Fruit fly (Drosophila melanogaster) whole organism, embryonic: ENCODE measurements around the gene CG43658.

ENCODE experiments used
- Awh ChIP-seq: fragments of 200-800 bp; sonication (Bioruptor generic); IDR thresholded peaks from 2 replicates; pipeline ENCODE4, ENCODE4 v1.3.6; 2022; ENCODE audit warnings: missing biosample characterization, missing genetic modification characterization
- CG1024 ChIP-seq: fragments of 200-800 bp; sonication (Bioruptor generic); IDR thresholded peaks from 2 replicates; pipeline ENCODE4 v1.3.6; 2022; ENCODE audit warnings: missing biosample characterization, missing genetic modification characterization
- CG10321 ChIP-seq: fragments of 200-800 bp; sonication (Bioruptor generic); IDR thresholded peaks from 2 replicates; pipeline ENCODE4 v1.3.6; 2022; ENCODE audit warnings: missing biosample characterization, missing genetic modification characterization
- CG10462 ChIP-seq: fragments of 200-800 bp; sonication (Bioruptor generic); optimal IDR thresholded peaks from 2 replicates; lab custom pipeline; 2016; ENCODE audit warnings: missing biosample characterization, missing genetic modification characterization
- CG12391 ChIP-seq: fragments of 200-800 bp; sonication (Bioruptor generic); optimal IDR thresholded peaks from 3 replicates; lab custom pipeline; 2018; ENCODE audit warnings: missing biosample characterization, mild to moderate bottlenecking, missing genetic modification characterization, moderate library complexity
- CG12942 ChIP-seq: fragments of 200-800 bp; sonication (Bioruptor generic); optimal IDR thresholded peaks from 3 replicates; lab custom pipeline; 2016; ENCODE audit warnings: missing biosample characterization, missing genetic modification characterization
- CG14710 ChIP-seq: fragments of 200-800 bp; sonication (Bioruptor generic); optimal IDR thresholded peaks from 3 replicates; lab custom pipeline; 2019; ENCODE audit warnings: missing biosample characterization, mild to moderate bottlenecking, missing genetic modification characterization, moderate library complexity
- CG15601 ChIP-seq: fragments of 200-800 bp; sonication (Bioruptor generic); optimal IDR thresholded peaks from 3 replicates; lab custom pipeline; 2019; ENCODE audit warnings: missing biosample characterization, mild to moderate bottlenecking, missing genetic modification characterization, moderate library complexity
- CG17359 ChIP-seq: fragments of 200-800 bp; sonication (Bioruptor generic); optimal IDR thresholded peaks from 3 replicates; lab custom pipeline; 2018; ENCODE audit warnings: missing biosample characterization, mild to moderate bottlenecking, missing genetic modification characterization, moderate library complexity
- CG17385 ChIP-seq: fragments of 200-800 bp; sonication (Bioruptor generic); optimal IDR thresholded peaks from 3 replicates; lab custom pipeline; 2018; ENCODE audit warnings: missing biosample characterization, mild to moderate bottlenecking, missing genetic modification characterization
- CG1832 ChIP-seq: fragments of 200-800 bp; sonication (Bioruptor generic); optimal IDR thresholded peaks from 2 replicates; lab custom pipeline; 2017; ENCODE audit warnings: missing biosample characterization, mild to moderate bottlenecking, missing genetic modification characterization, inconsistent platforms
- CG18599 ChIP-seq: fragments of 200-800 bp; sonication (Bioruptor generic); optimal IDR thresholded peaks from 3 replicates; lab custom pipeline; 2017; ENCODE audit warnings: missing biosample characterization, missing genetic modification characterization, mild to moderate bottlenecking, moderate library complexity, missing genetic modification reagents
- CG18619 ChIP-seq: fragments of 200-800 bp; sonication (Bioruptor generic); optimal IDR thresholded peaks from 3 replicates; lab custom pipeline; 2017; ENCODE audit warnings: missing biosample characterization, mild to moderate bottlenecking, missing genetic modification characterization
- CG3065 ChIP-seq: fragments of 200-800 bp; sonication (Bioruptor generic); optimal IDR thresholded peaks from 2 replicates; lab custom pipeline; 2016; ENCODE audit warnings: missing biosample characterization, missing genetic modification characterization
- CG31388 ChIP-seq: fragments of 200-800 bp; sonication (Bioruptor generic); optimal IDR thresholded peaks from 2 replicates; lab custom pipeline; 2016; ENCODE audit warnings: missing biosample characterization, missing genetic modification characterization
- CG33213 ChIP-seq: fragments of 200-800 bp; sonication (Bioruptor generic); optimal IDR thresholded peaks from 3 replicates; lab custom pipeline; 2016; ENCODE audit warnings: missing biosample characterization, missing genetic modification characterization
- CG4617 ChIP-seq: fragments of 200-800 bp; sonication (Bioruptor generic); optimal IDR thresholded peaks from 3 replicates; lab custom pipeline; 2016; ENCODE audit warnings: missing biosample characterization, missing genetic modification characterization, borderline replicate concordance
- CG7271 ChIP-seq: fragments of 200-800 bp; sonication (Bioruptor generic); optimal IDR thresholded peaks from 2 replicates; lab custom pipeline; 2018; ENCODE audit warnings: missing biosample characterization, mild to moderate bottlenecking, missing genetic modification characterization, moderate library complexity
- CG9797 ChIP-seq: fragments of 200-800 bp; sonication (Bioruptor generic); optimal IDR thresholded peaks from 3 replicates; lab custom pipeline; 2018; ENCODE audit warnings: missing biosample characterization, mild to moderate bottlenecking, missing genetic modification characterization
- Chrac-16 ChIP-seq: fragments of 200-800 bp; sonication (Bioruptor generic); optimal IDR thresholded peaks from 3 replicates; lab custom pipeline; 2016; ENCODE audit warnings: missing biosample characterization, missing genetic modification characterization
- Dfd ChIP-seq, 2 experiments: fragments of >200 bp; optimal IDR thresholded peaks; 2 replicates each; lab custom pipeline; 2017; ENCODE audit warnings: missing biosample characterization in 2 of 2, missing genetic modification characterization in 2 of 2
- Dll ChIP-seq: fragments of 200-800 bp; sonication (Bioruptor generic); IDR thresholded peaks from 4 replicates; pipeline ENCODE4 v1.3.6; 2022; ENCODE audit warnings: missing biosample characterization, missing genetic modification characterization; ENCODE audit not compliant: partially characterized antibody
- Hmr ChIP-seq: fragments of 200-800 bp; sonication (Bioruptor generic); optimal IDR thresholded peaks from 3 replicates; lab custom pipeline; 2017; ENCODE audit warnings: mild to moderate bottlenecking, missing biosample characterization, missing genetic modification reagents, missing genetic modification characterization
- Hr3 ChIP-seq: fragments of 200-800 bp; sonication (Bioruptor generic); optimal IDR thresholded peaks from 3 replicates; lab custom pipeline; 2016; ENCODE audit warnings: missing biosample characterization, missing genetic modification characterization
- Mad ChIP-seq: fragments of 200-800 bp; sonication (Bioruptor generic); optimal IDR thresholded peaks from 2 replicates; lab custom pipeline; 2016; ENCODE audit warnings: missing biosample characterization, missing genetic modification characterization
- Rfx ChIP-seq: fragments of 200-800 bp; sonication (Bioruptor generic); IDR thresholded peaks from 2 replicates; pipeline ENCODE4 v1.3.6; 2022; ENCODE audit warnings: missing biosample characterization, missing genetic modification characterization
- Scr ChIP-seq: fragments of 200-800 bp; sonication (Bioruptor generic); IDR thresholded peaks from 2 replicates; pipeline ENCODE4 v1.3.6; 2022; ENCODE audit warnings: missing biosample characterization, missing genetic modification characterization; ENCODE audit not compliant: partially characterized antibody
- Sox102F ChIP-seq: fragments of 200-800 bp; sonication (Bioruptor generic); optimal IDR thresholded peaks from 2 replicates; lab custom pipeline; 2018; ENCODE audit warnings: missing biosample characterization, mild to moderate bottlenecking, missing genetic modification characterization, moderate library complexity
- Ssrp ChIP-seq: fragments of 200-800 bp; sonication (Bioruptor generic); optimal IDR thresholded peaks from 2 replicates; lab custom pipeline; 2018; ENCODE audit warnings: missing biosample characterization, mild to moderate bottlenecking, missing genetic modification characterization, moderate library complexity
- Trl ChIP-seq, 3 experiments: fragments of >200 bp in 2 of 3; fragments of 200-800 bp in 1 of 3; sonication (Bioruptor generic) in 1 of 3; optimal IDR thresholded peaks; 2 replicates in 1 of 3; 3 replicates in 2 of 3; lab custom pipeline; 2016 to 2017; ENCODE audit warnings: missing biosample characterization in 1 of 3, missing genetic modification characterization in 1 of 3
- corto ChIP-seq: fragments of 200-800 bp; sonication (Bioruptor generic); optimal IDR thresholded peaks from 2 replicates; lab custom pipeline; 2016; ENCODE audit warnings: missing biosample characterization, mild to moderate bottlenecking, missing genetic modification characterization, moderate library complexity
- cwo ChIP-seq: fragments of 200-800 bp; sonication (Bioruptor generic); optimal IDR thresholded peaks from 3 replicates; lab custom pipeline; 2017; ENCODE audit warnings: missing biosample characterization, missing genetic modification characterization, mild to moderate bottlenecking, moderate library complexity, missing genetic modification reagents
- fd96Cb ChIP-seq: fragments of 200-800 bp; sonication (Bioruptor generic); optimal IDR thresholded peaks from 2 replicates; lab custom pipeline; 2018; ENCODE audit warnings: missing biosample characterization, mild to moderate bottlenecking, missing genetic modification characterization, moderate library complexity
- gcm2 ChIP-seq: fragments of 200-800 bp; sonication (Bioruptor generic); optimal IDR thresholded peaks from 2 replicates; lab custom pipeline; 2016; ENCODE audit warnings: missing biosample characterization, missing genetic modification characterization
- luna ChIP-seq: fragments of 200-800 bp; sonication (Bioruptor generic); optimal IDR thresholded peaks from 2 replicates; lab custom pipeline; 2016; ENCODE audit warnings: missing biosample characterization, missing genetic modification characterization
- maf-S ChIP-seq: fragments of 200-800 bp; sonication (Bioruptor generic); optimal IDR thresholded peaks from 2 replicates; lab custom pipeline; 2016; ENCODE audit warnings: missing biosample characterization, missing genetic modification characterization
- nau ChIP-seq: fragments of 200-800 bp; sonication (Bioruptor generic); optimal IDR thresholded peaks from 3 replicates; lab custom pipeline; 2017; ENCODE audit warnings: missing biosample characterization, mild to moderate bottlenecking, missing genetic modification characterization, missing genetic modification reagents
- nerfin-1 ChIP-seq: fragments of 200-800 bp; sonication (Bioruptor generic); optimal IDR thresholded peaks from 3 replicates; lab custom pipeline; 2019; ENCODE audit warnings: missing biosample characterization, mild to moderate bottlenecking, missing genetic modification characterization, moderate library complexity
- nom ChIP-seq: fragments of 200-800 bp; sonication (Bioruptor generic); optimal IDR thresholded peaks from 2 replicates; lab custom pipeline; 2017; ENCODE audit warnings: missing biosample characterization, missing genetic modification characterization, mild to moderate bottlenecking, moderate library complexity, missing genetic modification reagents
- pho ChIP-seq: fragments of 200-800 bp; sonication (Bioruptor generic); optimal IDR thresholded peaks from 2 replicates; lab custom pipeline; 2016; ENCODE audit warnings: missing biosample characterization, missing genetic modification characterization
- ranshi ChIP-seq: fragments of 200-800 bp; sonication (Bioruptor generic); IDR thresholded peaks from 2 replicates; pipeline ENCODE4 v1.3.6; 2022; ENCODE audit warnings: missing biosample characterization, missing genetic modification characterization
- run ChIP-seq: fragments of 200-800 bp; sonication (Bioruptor generic); optimal IDR thresholded peaks from 3 replicates; lab custom pipeline; 2018; ENCODE audit warnings: missing biosample characterization, mild to moderate bottlenecking, missing genetic modification characterization
- slbo ChIP-seq: fragments of 200-800 bp; sonication (Bioruptor generic); IDR thresholded peaks from 2 replicates; pipeline ENCODE4 v1.3.6; 2022; ENCODE audit warnings: missing biosample characterization, missing genetic modification characterization
- sqz ChIP-seq: fragments of 200-800 bp; sonication (Bioruptor generic); optimal IDR thresholded peaks from 3 replicates; lab custom pipeline; 2018; ENCODE audit warnings: missing biosample characterization, mild to moderate bottlenecking, missing genetic modification characterization
- tll ChIP-seq, 2 experiments: fragments of 200-800 bp in 1 of 2; fragments of >200 bp in 1 of 2; sonication (Bioruptor generic) in 1 of 2; optimal IDR thresholded peaks; 2 replicates each; lab custom pipeline; 2017 to 2019; ENCODE audit warnings: missing biosample characterization in 2 of 2, missing genetic modification characterization in 2 of 2, mild to moderate bottlenecking in 1 of 2, moderate library complexity in 1 of 2
- trem ChIP-seq: fragments of 200-800 bp; optimal IDR thresholded peaks from 3 replicates; lab custom pipeline; 2019; ENCODE audit warnings: missing biosample characterization, mild to moderate bottlenecking, missing genetic modification characterization, moderate library complexity
- z ChIP-seq: fragments of 200-800 bp; sonication (Bioruptor generic); IDR thresholded peaks from 3 replicates; pipeline ENCODE4 v1.3.6; 2022; ENCODE audit warnings: missing biosample characterization, missing genetic modification characterization

The CG43658 gene

dm6 chrX:17506965-17507878, 53.8 kb downstream of the CG43658 start (continued):
- TF ChIP-seq CG3065 (GFP tag; lab: Kevin White, UChicago) = peak; percentile 49
- TF ChIP-seq nom = peak; percentile 41
- peak; percentile 5 for TF ChIP-seq CG10462
- TF ChIP-seq slbo (GFP tag; lab: Robert Waterston, UW) = peak; percentile 84
- peak; percentile 25 for TF ChIP-seq gcm2 (GFP tag; lab: Kevin White, UChicago)
- peak; percentile 45 for TF ChIP-seq pho (GFP tag; lab: Kevin White, UChicago)
- no peak for TF ChIP-seq Dll (GFP tag; lab: Robert Waterston, UW)
- TF ChIP-seq CG31388 (GFP tag; lab: Kevin White, UChicago) = peak; percentile 16
- TF ChIP-seq run (tag; lab: Kevin White, UChicago) = peak; percentile 46
- peak; percentile 34 for TF ChIP-seq CG4617 (GFP tag; lab: Kevin White, UChicago)
- peak; percentile 68 for TF ChIP-seq fd96Cb
- TF ChIP-seq z (GFP tag; lab: Robert Waterston, UW) = no peak
- peak; percentile 76 for TF ChIP-seq CG18599
- TF ChIP-seq Rfx (GFP tag; lab: Robert Waterston, UW) = peak; percentile 84
- TF ChIP-seq Sox102F (GFP tag; lab: Kevin White, UChicago) = peak; percentile 82
- peak; percentile 51 for TF ChIP-seq CG15601 (tag; lab: Kevin White, UChicago)
- TF ChIP-seq nau (GFP tag; lab: Kevin White, UChicago) = peak; percentile 52
- peak; percentile 22 for TF ChIP-seq CG18619
- TF ChIP-seq corto (GFP tag; lab: Kevin White, UChicago) = peak; percentile 5
- TF ChIP-seq CG17359 (tag; lab: Kevin White, UChicago) = peak; percentile 79
- TF ChIP-seq CG7271 = no peak
- TF ChIP-seq CG1024 = peak; percentile 55; the same call in 1 of the 2 replicates
- no peak for TF ChIP-seq CG10321 (GFP tag; lab: Robert Waterston, UW)
- TF ChIP-seq luna (GFP tag; lab: Kevin White, UChicago) = peak; percentile 41
- TF ChIP-seq Hmr (GFP tag; lab: Kevin White, UChicago) = peak; percentile 52
- TF ChIP-seq CG1832 = no peak
- TF ChIP-seq Ssrp (tag; lab: Kevin White, UChicago) = peak; percentile 59
- TF ChIP-seq tll (GFP tag; optimal IDR thresholded peaks at IDR 0.05; lab: Kevin White, UChicago) = peak in 1 of 2 experiments; percentile 57
- peak; percentile 76 for TF ChIP-seq Awh (GFP tag; lab: Robert Waterston, UW)
- TF ChIP-seq Dfd (GFP tag; optimal IDR thresholded peaks at IDR 0.05; lab: Kevin White, UChicago) = no peak
- peak; percentile 76 to 77 for TF ChIP-seq Trl (optimal IDR thresholded peaks at IDR 0.05; lab: Kevin White, UChicago)
- peak; percentile 84 for TF ChIP-seq Trl (GFP tag; optimal IDR thresholded peaks at IDR 0.05; lab: Kevin White, UChicago)
- 0 out of 2 replicates have a peak, but pooled peaks have one; percentile 15 for TF ChIP-seq Scr (GFP tag; lab: Robert Waterston, UW)
- TF ChIP-seq Chrac-16 = peak; percentile 72
- peak; percentile 41 for TF ChIP-seq CG12942 (GFP tag; lab: Kevin White, UChicago)
- TF ChIP-seq CG14710 (tag; lab: Kevin White, UChicago) = peak; percentile 50
- peak; percentile 66 for TF ChIP-seq Hr3
- TF ChIP-seq trem (tag; lab: Kevin White, UChicago) = peak; percentile 30
- TF ChIP-seq CG17385 (GFP tag; lab: Kevin White, UChicago) = peak; percentile 59
- TF ChIP-seq nerfin-1 (tag; lab: Kevin White, UChicago) = peak; percentile 57
- peak; percentile 73 for TF ChIP-seq ranshi (GFP tag; lab: Robert Waterston, UW)
- no peak for TF ChIP-seq sqz
- TF ChIP-seq Mad = peak; percentile 57
- TF ChIP-seq cwo (GFP tag; lab: Kevin White, UChicago) = peak; percentile 22
- no peak for TF ChIP-seq CG9797 (GFP tag; lab: Kevin White, UChicago)
- peak; percentile 65 for TF ChIP-seq CG12391
- TF ChIP-seq CG33213 (GFP tag; lab: Kevin White, UChicago) = peak; percentile 59
- peak; percentile 72 for TF ChIP-seq maf-S (GFP tag; lab: Kevin White, UChicago)
